Worm (Caenorhabditis elegans) whole organism, L4 larva: ENCODE measurements around the gene kin-21.

Experiments
- ces-1 ChIP-seq: fragments of 150-350 bp; sonication (generic microtip); optimal IDR thresholded peaks from 4 replicates; lab custom pipeline; 2014; ENCODE audit warnings: missing biosample characterization, missing genetic modification reagents, missing genetic modification characterization
- daf-12 ChIP-seq: fragments of 150-350 bp; optimal IDR thresholded peaks from 2 replicates; lab custom pipeline; 2014; ENCODE audit warnings: missing biosample characterization, missing genetic modification reagents, missing genetic modification characterization
- dpl-1 ChIP-seq: fragments of 150-350 bp; optimal IDR thresholded peaks from 2 replicates; lab custom pipeline; 2014; ENCODE audit warnings: missing biosample characterization, missing genetic modification reagents, missing genetic modification characterization
- lsy-2 ChIP-seq, 2 experiments: fragments of 150-350 bp in 1 of 2; sonication (generic microtip) in 1 of 2; optimal IDR thresholded peaks; 2 replicates each; lab custom pipeline; 2014 to 2017; ENCODE audit warnings: missing biosample characterization in 2 of 2, missing genetic modification characterization in 2 of 2
- nhr-237 ChIP-seq: sonication (generic microtip); optimal IDR thresholded peaks from 2 replicates; lab custom pipeline; 2017; ENCODE audit warnings: missing biosample characterization, missing genetic modification characterization
- zag-1 ChIP-seq: fragments of 150-350 bp; optimal IDR thresholded peaks from 2 replicates; lab custom pipeline; 2014; ENCODE audit warnings: missing biosample characterization, missing genetic modification characterization
- ztf-11 ChIP-seq: fragments of 150-350 bp; optimal IDR thresholded peaks from 2 replicates; lab custom pipeline; 2014; ENCODE audit warnings: missing biosample characterization, missing genetic modification characterization

DNA sequence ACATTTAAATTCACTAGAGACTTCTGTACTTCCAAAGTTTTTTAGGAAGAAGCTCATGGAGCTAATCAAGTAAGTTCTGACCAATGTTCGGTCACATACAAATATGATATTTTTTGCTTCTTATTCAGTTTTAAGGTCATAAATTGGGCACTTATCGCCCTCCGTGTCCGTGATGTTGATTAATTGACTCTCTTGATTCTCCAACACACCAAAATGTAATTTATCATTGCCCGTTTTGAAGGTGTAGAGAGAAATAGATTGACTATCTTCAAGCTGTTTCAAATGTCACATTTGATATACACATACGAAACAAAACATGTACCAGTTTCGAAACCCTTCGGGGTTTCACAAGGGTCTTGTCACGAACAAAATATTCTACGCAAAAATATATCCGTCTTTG lies 42.0 kb upstream of the kin-21 start:
- TF ChIP-seq zag-1 (tag; lab: Kevin White, UChicago) (no peak), nhr-237 (no peak), ztf-11 (tag; lab: Kevin White, UChicago) (no peak), daf-12 (tag; lab: Kevin White, UChicago) (no peak), lsy-2 (tag; optimal IDR thresholded peaks at IDR 0.05; lab: Kevin White, UChicago) (no peak), ces-1 (GFP tag; lab: Kevin White, UChicago) (no peak), dpl-1 (GFP tag; lab: Kevin White, UChicago) (no peak)
